Worm (Caenorhabditis elegans): ENCODE results near the gene msp-65.
"Not testable (repeated sequence)": the region's sequence is repeated elsewhere in the genome, so short reads cannot be mapped to it uniquely, and the experiment has no call there.

The msp-65 gene

ce11 chrIV:5316223-5316622 is at the start of gene msp-65:
msp-65 (plus strand) TSS chrIV:5316523.
- TF ChIP-seq ama-1 (optimal IDR thresholded peaks at IDR 0.05); nhr-77 (tag; optimal IDR thresholded peaks at IDR 0.05); gei-8 (GFP tag; optimal IDR thresholded peaks at IDR 0.05): not testable (repeated sequence)

- TF ChIP-seq nhr-28 (tag; optimal IDR thresholded peaks at IDR 0.05) = no peak
- TF ChIP-seq dpl-1 (GFP tag; optimal IDR thresholded peaks at IDR 0.05) = no peak
- TF ChIP-seq nhr-76 (tag; optimal IDR thresholded peaks at IDR 0.05) = no peak
Measured at ce11 chrIV:5268803-5269202, 47.5 kb upstream of the msp-65 start, which contains the start of gene F36H12.4. F36H12.4 (plus strand) TSS chrIV:5269103.

ce11 chrIV:5272518-5272917 is 43.8 kb upstream of the msp-65 start, which contains the start of gene F36H12.3:
F36H12.3 (plus strand) TSS chrIV:5272818.
- no peak for TF ChIP-seq nhr-77 (tag; optimal IDR thresholded peaks at IDR 0.05)
- no peak for TF ChIP-seq ztf-11 (tag; optimal IDR thresholded peaks at IDR 0.05)
- no peak for TF ChIP-seq gei-8 (GFP tag; optimal IDR thresholded peaks at IDR 0.05)
- peak in 1 of 2 experiments; percentile 65 for TF ChIP-seq unc-62 (GFP tag; optimal IDR thresholded peaks at IDR 0.05 in 1 of 2)
- no peak for TF ChIP-seq unc-62 (tag; optimal IDR thresholded peaks at IDR 0.05)
- no peak for TF ChIP-seq nhr-237 (tag; optimal IDR thresholded peaks at IDR 0.05)

ce11 chrIV:5273385-5273784 is 42.9 kb upstream of the msp-65 start:
- peak in 1 of 2 experiments; percentile 54 for TF ChIP-seq unc-62 (GFP tag; optimal IDR thresholded peaks at IDR 0.05 in 1 of 2)
- no peak for TF ChIP-seq unc-62 (tag; optimal IDR thresholded peaks at IDR 0.05)
- no peak for TF ChIP-seq ceh-44 (GFP tag; IDR thresholded peaks at IDR 0.05)
- TF ChIP-seq Y5F2A.4 (GFP tag; optimal IDR thresholded peaks at IDR 0.05) = no peak
- peak; percentile 60; the same call in 1 of the 2 replicates for TF ChIP-seq set-16 (GFP tag; IDR thresholded peaks at IDR 0.05)

- TF ChIP-seq daf-8 (GFP tag; IDR thresholded peaks at IDR 0.05) (no peak), aly-2 (tag; optimal IDR thresholded peaks at IDR 0.05) (no peak), F37D6.2 (tag; optimal IDR thresholded peaks at IDR 0.05) (no peak), nhr-6 (tag; optimal IDR thresholded peaks at IDR 0.05) (no peak), egl-43 (GFP tag; IDR thresholded peaks at IDR 0.05) (no peak), ctbp-1 (GFP tag; IDR thresholded peaks at IDR 0.05) (no peak), dmd-6 (GFP tag; IDR thresholded peaks at IDR 0.05) (no peak), zip-2 (tag; optimal IDR thresholded peaks at IDR 0.05) (no peak), php-3 (GFP tag; IDR thresholded peaks at IDR 0.05) (no peak), lin-29 (GFP tag; IDR thresholded peaks at IDR 0.05) (no peak)
Measured at ce11 chrIV:5274123-5274581, 42.2 kb upstream of the msp-65 start, which contains the start of gene slfl-4. slfl-4 (plus strand) TSS chrIV:5274531.

ce11 chrIV:5277752-5278151 is 38.6 kb upstream of the msp-65 start, which contains the start of gene F36H12.17:
F36H12.17 (minus strand) TSS chrIV:5277852.
- TF ChIP-seq lin-13 (GFP tag; optimal IDR thresholded peaks at IDR 0.05) (no peak), Y48G9A.11 (GFP tag; IDR thresholded peaks at IDR 0.05) (no peak), madf-5 (GFP tag; IDR thresholded peaks at IDR 0.05) (no peak), F10B5.3 (tag; optimal IDR thresholded peaks at IDR 0.05) (no peak), ama-1 (optimal IDR thresholded peaks at IDR 0.05) (no peak), gei-8 (GFP tag; optimal IDR thresholded peaks at IDR 0.05) (no peak), nhr-10 (tag; optimal IDR thresholded peaks at IDR 0.05) (no peak), lir-3 (tag; optimal IDR thresholded peaks at IDR 0.05) (no peak), sdz-12 (GFP tag; optimal IDR thresholded peaks at IDR 0.05) (no peak), mes-2 (tag; optimal IDR thresholded peaks at IDR 0.05; ENCODE audit: poor library complexity, severe bottlenecking) (no peak), D1046.2 (GFP tag; IDR thresholded peaks at IDR 0.05) (no peak), ceh-28 (tag; optimal IDR thresholded peaks at IDR 0.05) (no peak), hif-1 (tag; optimal IDR thresholded peaks at IDR 0.05) (no peak), nhr-42 (GFP tag; IDR thresholded peaks at IDR 0.05) (no peak), nhr-76 (tag; optimal IDR thresholded peaks at IDR 0.05) (no peak), attf-4 (tag; optimal IDR thresholded peaks at IDR 0.05) (no peak), egl-27 (tag; optimal IDR thresholded peaks at IDR 0.05) (no peak)

All from whole organism, L4 larva.